Fruit fly (Drosophila melanogaster) whole organism, pupa: ENCODE measurements around the gene CG3071.

Source experiments
- CG15710 ChIP-seq: fragments of 200-800 bp; sonication (Bioruptor generic); optimal IDR thresholded peaks from 2 replicates; lab custom pipeline; 2018; ENCODE audit warnings: missing biosample characterization, mild to moderate bottlenecking, missing genetic modification characterization, moderate library complexity
- CG8301 ChIP-seq: fragments of 200-800 bp; sonication (Bioruptor generic); optimal IDR thresholded peaks from 2 replicates; lab custom pipeline; 2018; ENCODE audit warnings: missing biosample characterization, mild to moderate bottlenecking, missing genetic modification characterization
- EcR ChIP-seq: fragments of 200-800 bp; sonication (Bioruptor generic); optimal IDR thresholded peaks from 3 replicates; lab custom pipeline; 2019; ENCODE audit warnings: missing biosample characterization, missing genetic modification characterization, mild to moderate bottlenecking, moderate library complexity, missing genetic modification reagents

- TF ChIP-seq CG15710 (tag; lab: Kevin White, UChicago) (peak; percentile 92), CG8301 (tag; lab: Kevin White, UChicago) (peak; percentile 92), EcR (GFP tag; lab: Kevin White, UChicago) (peak; percentile 95)
These were observed 33.8 kb downstream of the CG3071 start for dm6 chrX:2296230-2297044.
